Worm (Caenorhabditis elegans): ENCODE results near the gene bre-2.
A peak's percentile ranks its signal among the peaks of the same experiment; 100 is the strongest.

- TF ChIP-seq nhr-11 (tag; optimal IDR thresholded peaks at IDR 0.05) = no peak
- no peak for TF ChIP-seq egl-27 (tag; optimal IDR thresholded peaks at IDR 0.05)
- TF ChIP-seq ztf-4 (tag; optimal IDR thresholded peaks at IDR 0.05) = no peak
- TF ChIP-seq nhr-21 (tag; optimal IDR thresholded peaks at IDR 0.05) = peak; percentile 27
- no peak for TF ChIP-seq unc-55 (GFP tag; optimal IDR thresholded peaks at IDR 0.05)
- TF ChIP-seq unc-62 (GFP tag; optimal IDR thresholded peaks at IDR 0.05) = no peak
- TF ChIP-seq skn-1 (tag; optimal IDR thresholded peaks at IDR 0.05) = no peak
- TF ChIP-seq lin-13 (GFP tag; optimal IDR thresholded peaks at IDR 0.05) = no peak
- TF ChIP-seq lsy-2 (tag; optimal IDR thresholded peaks at IDR 0.05) = peak in 1 of 2 experiments; percentile 66
Measured at ce11 chrIII:13182003-13182402, 42.6 kb upstream of the bre-2 start.

Data from whole organism, L2 larva.